Worm (Caenorhabditis elegans) whole organism, early embryonic: Measurements from ENCODE around the gene srx-120.

Experiments used
- B0310.2 ChIP-seq: sonication (generic microtip); optimal IDR thresholded peaks from 2 replicates; lab custom pipeline; 2016; ENCODE audit warnings: mild to moderate bottlenecking, missing genetic modification characterization, missing compliant biosample characterization
- F13C5.2 ChIP-seq: sonication (generic microtip); optimal IDR thresholded peaks from 2 replicates; lab custom pipeline; 2017; ENCODE audit warnings: mild to moderate bottlenecking, missing genetic modification characterization, inconsistent platforms, missing compliant biosample characterization
- aly-1 ChIP-seq: sonication (generic microtip); optimal IDR thresholded peaks from 2 replicates; lab custom pipeline; 2016; ENCODE audit warnings: missing genetic modification characterization, missing compliant biosample characterization
- ama-1 ChIP-seq: fragments of 150-350 bp; optimal IDR thresholded peaks from 2 replicates; lab custom pipeline; 2014
- ceh-13 ChIP-seq: fragments of 200-800 bp; sonication (Bioruptor generic); optimal IDR thresholded peaks from 2 replicates; lab custom pipeline; 2018; ENCODE audit warnings: mild to moderate bottlenecking, missing genetic modification characterization, missing compliant biosample characterization
- ceh-36 ChIP-seq: sonication (generic microtip); optimal IDR thresholded peaks from 2 replicates; lab custom pipeline; 2016; ENCODE audit warnings: missing genetic modification characterization, inconsistent platforms, missing compliant biosample characterization
- ets-7 ChIP-seq: sonication (generic microtip); optimal IDR thresholded peaks from 2 replicates; lab custom pipeline; 2016; ENCODE audit warnings: missing genotype, missing genetic modification characterization, missing compliant biosample characterization
- flt-1 ChIP-seq: fragments of 200-800 bp; sonication (Bioruptor generic); IDR thresholded peaks from 2 replicates; pipeline ENCODE4 v1.3.6; 2022; ENCODE audit warnings: missing genetic modification characterization, missing compliant biosample characterization
- hmbx-1 ChIP-seq: sonication (generic microtip); optimal IDR thresholded peaks from 2 replicates; lab custom pipeline; 2016; ENCODE audit warnings: mild to moderate bottlenecking, missing genetic modification characterization, missing compliant biosample characterization
- hmg-4 ChIP-seq: fragments of 200-800 bp; sonication (Bioruptor generic); optimal IDR thresholded peaks from 2 replicates; lab custom pipeline; 2018; ENCODE audit warnings: mild to moderate bottlenecking, missing genetic modification characterization, missing compliant biosample characterization
- hnd-1 ChIP-seq: sonication (generic microtip); optimal IDR thresholded peaks from 2 replicates; lab custom pipeline; 2016; ENCODE audit warnings: missing genetic modification characterization, missing compliant biosample characterization
- pes-1 ChIP-seq: fragments of 200-800 bp; sonication (Bioruptor generic); IDR thresholded peaks from 2 replicates; pipeline ENCODE4 v1.3.6; 2022; ENCODE audit warnings: missing genetic modification reagents, missing genetic modification characterization, missing compliant biosample characterization
- scrt-1 ChIP-seq: fragments of 200-800 bp; sonication (Bioruptor generic); IDR thresholded peaks from 2 replicates; pipeline ENCODE4 v1.3.6; 2022; ENCODE audit warnings: missing genetic modification characterization, missing compliant biosample characterization
- sea-1 ChIP-seq: fragments of 200-800 bp; sonication (Bioruptor generic); conservative IDR thresholded peaks from 2 replicates; pipeline ENCODE4 v1.3.6; 2022; ENCODE audit warnings: missing genetic modification characterization, missing compliant biosample characterization
- tbx-11 ChIP-seq: fragments of 200-800 bp; sonication (Bioruptor generic); IDR thresholded peaks from 2 replicates; pipeline ENCODE4 v1.3.6; 2022; ENCODE audit warnings: missing genetic modification characterization, missing compliant biosample characterization
- tbx-37 ChIP-seq: fragments of 200-800 bp; sonication (Bioruptor generic); conservative IDR thresholded peaks from 2 replicates; pipeline ENCODE4 v1.3.6; 2022; ENCODE audit warnings: missing genetic modification reagents, missing genetic modification characterization, missing compliant biosample characterization
- tra-4 ChIP-seq: sonication (generic microtip); optimal IDR thresholded peaks from 2 replicates; lab custom pipeline; 2017; ENCODE audit warnings: missing genetic modification characterization, missing compliant biosample characterization

The srx-120 gene

ce11 chrII:12496981-12497380, 34.1 kb upstream of the srx-120 start, which contains the start of gene T21B4.3:
TSS of gene T21B4.3 (minus strand) at chrII:12497081.
- no peak for TF ChIP-seq ceh-13
- TF ChIP-seq ama-1 (lab: Kevin White, UChicago), result no peak
- TF ChIP-seq B0310.2 (tag; lab: Kevin White, UChicago), result no peak
- TF ChIP-seq F13C5.2 (tag; lab: Kevin White, UChicago), result no peak
- no peak for TF ChIP-seq hmbx-1

ce11 chrII:12499969-12500368, 31.1 kb upstream of the srx-120 start:
- TF ChIP-seq ama-1 (lab: Kevin White, UChicago), result no peak
- no peak for TF ChIP-seq aly-1 (tag; lab: Kevin White, UChicago)
- no peak for TF ChIP-seq flt-1 (GFP tag; lab: Robert Waterston, UW)
- no peak for TF ChIP-seq pes-1 (GFP tag; lab: Robert Waterston, UW)
- no peak for TF ChIP-seq ceh-13
- no peak for TF ChIP-seq B0310.2 (tag; lab: Kevin White, UChicago)
- TF ChIP-seq scrt-1 (GFP tag; lab: Robert Waterston, UW), result no peak
- no peak for TF ChIP-seq tra-4
- TF ChIP-seq ceh-36, result no peak
- no peak for TF ChIP-seq hnd-1 (tag; lab: Kevin White, UChicago)
- TF ChIP-seq ets-7 (tag; lab: Kevin White, UChicago), result no peak
- TF ChIP-seq hmg-4 (GFP tag; lab: Kevin White, UChicago), result no peak
- TF ChIP-seq F13C5.2 (tag; lab: Kevin White, UChicago), result no peak
- no peak for TF ChIP-seq tbx-37
- no peak for TF ChIP-seq sea-1

- TF ChIP-seq ceh-13 (no peak), hnd-1 (tag; lab: Kevin White, UChicago) (no peak)
Measured at ce11 chrII:12502784-12503183, 28.3 kb upstream of the srx-120 start, which contains the start of gene ador-1. TSS of gene ador-1 (minus strand) at chrII:12502884.

ce11 chrII:12506511-12506910, 24.5 kb upstream of the srx-120 start:
- no peak for TF ChIP-seq aly-1 (tag; lab: Kevin White, UChicago)
- TF ChIP-seq ets-7 (tag; lab: Kevin White, UChicago), result no peak
- no peak for TF ChIP-seq ceh-36
- TF ChIP-seq flt-1 (GFP tag; lab: Robert Waterston, UW), result no peak
- TF ChIP-seq sea-1, result no peak
- no peak for TF ChIP-seq hmg-4 (GFP tag; lab: Kevin White, UChicago)
- TF ChIP-seq B0310.2 (tag; lab: Kevin White, UChicago), result no peak
- TF ChIP-seq tbx-11 (GFP tag; lab: Robert Waterston, UW), result no peak
- TF ChIP-seq ceh-13, result no peak
- TF ChIP-seq ama-1 (lab: Kevin White, UChicago), result no peak
- no peak for TF ChIP-seq tra-4
- TF ChIP-seq pes-1 (GFP tag; lab: Robert Waterston, UW), result no peak
- no peak for TF ChIP-seq scrt-1 (GFP tag; lab: Robert Waterston, UW)
- no peak for TF ChIP-seq hmbx-1
- TF ChIP-seq hnd-1 (tag; lab: Kevin White, UChicago), result no peak

- TF ChIP-seq tra-4, result no peak
- TF ChIP-seq tbx-37, result no peak
- no peak for TF ChIP-seq ceh-36
- TF ChIP-seq hnd-1 (tag; lab: Kevin White, UChicago), result no peak
- no peak for TF ChIP-seq ama-1 (lab: Kevin White, UChicago)
- no peak for TF ChIP-seq hmbx-1
- TF ChIP-seq ets-7 (tag; lab: Kevin White, UChicago), result no peak
- no peak for TF ChIP-seq ceh-13
- TF ChIP-seq hmg-4 (GFP tag; lab: Kevin White, UChicago), result no peak
- TF ChIP-seq aly-1 (tag; lab: Kevin White, UChicago), result no peak
- no peak for TF ChIP-seq sea-1
- TF ChIP-seq B0310.2 (tag; lab: Kevin White, UChicago), result no peak
- no peak for TF ChIP-seq flt-1 (GFP tag; lab: Robert Waterston, UW)
- no peak for TF ChIP-seq scrt-1 (GFP tag; lab: Robert Waterston, UW)
- no peak for TF ChIP-seq F13C5.2 (tag; lab: Kevin White, UChicago)
- no peak for TF ChIP-seq pes-1 (GFP tag; lab: Robert Waterston, UW)
- no peak for TF ChIP-seq tbx-11 (GFP tag; lab: Robert Waterston, UW)
Measured at ce11 chrII:12507038-12507437, 24.0 kb upstream of the srx-120 start, which contains the start of gene srh-68. TSS of gene srh-68 (plus strand) at chrII:12507338.

DNA sequence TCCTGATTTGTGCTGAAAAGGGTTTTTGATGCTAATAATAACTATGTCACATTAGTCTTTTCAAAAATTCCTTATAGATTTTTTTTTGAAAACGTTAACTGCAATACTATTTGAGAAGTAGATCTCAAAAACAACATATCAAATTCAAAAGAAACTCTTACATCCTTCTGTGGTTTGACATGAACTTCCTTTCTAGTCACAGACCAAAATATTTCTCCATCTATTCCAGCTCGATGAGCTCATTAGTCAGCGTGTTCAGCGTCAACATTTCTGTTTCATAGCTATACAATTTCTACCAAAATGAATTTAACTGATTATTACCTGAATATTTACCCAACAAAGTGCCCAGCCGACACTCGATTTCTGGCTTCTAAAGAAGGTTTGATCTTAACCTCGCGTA, 22.4 kb upstream of the srx-120 start, which contains the start of gene srh-67:
Gene srh-67 (plus strand): TSS at position 301 of the 400 bp plus-strand sequence.
- TF ChIP-seq ceh-36 (no peak), hmg-4 (GFP tag; lab: Kevin White, UChicago) (no peak), tra-4 (no peak), pes-1 (GFP tag; lab: Robert Waterston, UW) (no peak), sea-1 (no peak), aly-1 (tag; lab: Kevin White, UChicago) (no peak), B0310.2 (tag; lab: Kevin White, UChicago) (no peak), tbx-37 (no peak), F13C5.2 (tag; lab: Kevin White, UChicago) (no peak), hmbx-1 (no peak), ceh-13 (no peak), flt-1 (GFP tag; lab: Robert Waterston, UW) (no peak), tbx-11 (GFP tag; lab: Robert Waterston, UW) (no peak), ama-1 (lab: Kevin White, UChicago) (no peak), hnd-1 (tag; lab: Kevin White, UChicago) (no peak), scrt-1 (GFP tag; lab: Robert Waterston, UW) (no peak), ets-7 (tag; lab: Kevin White, UChicago) (no peak)

- no peak for TF ChIP-seq ama-1 (lab: Kevin White, UChicago)
- no peak for TF ChIP-seq aly-1 (tag; lab: Kevin White, UChicago)
- no peak for TF ChIP-seq hmbx-1
- TF ChIP-seq flt-1 (GFP tag; lab: Robert Waterston, UW), result no peak
- TF ChIP-seq sea-1, result no peak
- no peak for TF ChIP-seq B0310.2 (tag; lab: Kevin White, UChicago)
- no peak for TF ChIP-seq scrt-1 (GFP tag; lab: Robert Waterston, UW)
- TF ChIP-seq ceh-13, result no peak
Measured at ce11 chrII:12511866-12512265, 19.2 kb upstream of the srx-120 start, which contains the start of gene srh-73. TSS of gene srh-73 (plus strand) at chrII:12512166.

ce11 chrII:12514620-12515019, 16.4 kb upstream of the srx-120 start, which contains the start of gene srh-69:
TSS of gene srh-69 (minus strand) at chrII:12514720.
- TF ChIP-seq F13C5.2 (tag; lab: Kevin White, UChicago) (no peak), hnd-1 (tag; lab: Kevin White, UChicago) (no peak), tbx-11 (GFP tag; lab: Robert Waterston, UW) (no peak), flt-1 (GFP tag; lab: Robert Waterston, UW) (no peak), ceh-13 (no peak), ets-7 (tag; lab: Kevin White, UChicago) (no peak), tra-4 (no peak), sea-1 (no peak), B0310.2 (tag; lab: Kevin White, UChicago) (no peak), pes-1 (GFP tag; lab: Robert Waterston, UW) (no peak), scrt-1 (GFP tag; lab: Robert Waterston, UW) (no peak), tbx-37 (no peak), aly-1 (tag; lab: Kevin White, UChicago) (no peak)
